Worm (Caenorhabditis elegans): ENCODE measurements around the gene amt-2.

ce11 chrIV:12995886-12996285 lies 46.3 kb upstream of the amt-2 start, which contains the start of gene K10D11.7:
- no peak for TF ChIP-seq grh-1 (GFP tag; IDR thresholded peaks at IDR 0.05)
- TF ChIP-seq blmp-1 (tag; optimal IDR thresholded peaks at IDR 0.05), result no peak
- TF ChIP-seq ama-1 (optimal IDR thresholded peaks at IDR 0.05), result no peak
- TF ChIP-seq pag-3 (tag; optimal IDR thresholded peaks at IDR 0.05; ENCODE audit: borderline replicate concordance, insufficient read depth), result no peak
- TF ChIP-seq skn-1 (tag; optimal IDR thresholded peaks at IDR 0.05), result no peak
- no peak for TF ChIP-seq unc-62 (GFP tag; optimal IDR thresholded peaks at IDR 0.05)
- TF ChIP-seq ces-1 (GFP tag; optimal IDR thresholded peaks at IDR 0.05), result no peak
- TF ChIP-seq snpc-4 (tag; optimal IDR thresholded peaks at IDR 0.05), result no peak
- TF ChIP-seq nhr-76 (tag; optimal IDR thresholded peaks at IDR 0.05), result no peak
- TF ChIP-seq dpl-1 (GFP tag; optimal IDR thresholded peaks at IDR 0.05), result no peak

All from whole organism, L1 larva.